Fruit fly (Drosophila melanogaster): ENCODE results near the gene CG6738.
A peak's percentile ranks its signal among the peaks of the same experiment; 100 is the strongest.

The CG6738 gene

DNA sequence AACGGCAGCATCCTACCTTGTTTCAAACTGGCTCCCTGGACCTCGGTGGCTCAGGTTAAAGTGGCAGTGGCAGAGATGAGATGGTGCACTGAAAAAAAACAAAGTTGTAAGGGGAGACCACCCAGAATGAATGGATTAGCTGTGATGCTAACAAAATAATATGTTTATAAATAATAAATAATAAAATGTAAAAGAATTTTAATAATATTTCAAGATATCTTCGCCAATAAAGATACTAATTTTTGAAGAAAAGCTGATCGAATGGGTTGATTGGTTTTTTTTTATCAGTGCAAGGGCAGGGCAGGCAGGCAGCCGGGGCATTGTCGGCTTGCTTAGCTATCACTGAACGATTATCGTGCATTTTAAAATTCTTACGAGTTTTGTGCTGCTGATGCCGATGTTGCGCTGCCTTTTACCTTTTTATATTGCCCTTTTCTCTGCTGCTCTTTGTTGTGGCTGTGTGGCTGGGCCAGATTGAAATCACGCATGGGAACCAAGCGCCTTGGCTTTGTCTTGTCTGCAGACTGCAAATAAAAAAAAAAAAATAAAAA, 49.8 kb downstream of the CG6738 start (continued):
- TF ChIP-seq CG11902 (GFP tag; optimal IDR thresholded peaks at IDR 0.05), result peak; percentile 72
- peak; percentile 76 for TF ChIP-seq CG6792 (GFP tag; optimal IDR thresholded peaks at IDR 0.05)
- peak; percentile 48 for TF ChIP-seq Sox15 (GFP tag; optimal IDR thresholded peaks at IDR 0.05)
- TF ChIP-seq esn (GFP tag; optimal IDR thresholded peaks at IDR 0.05), result peak; percentile 85
- TF ChIP-seq Sox102F (GFP tag; optimal IDR thresholded peaks at IDR 0.05), result peak; percentile 77
- TF ChIP-seq CG10631 (GFP tag; optimal IDR thresholded peaks at IDR 0.05), result peak; percentile 91
- TF ChIP-seq Hr39 (GFP tag; optimal IDR thresholded peaks at IDR 0.05), result no peak
- peak; percentile 52 to 77 for TF ChIP-seq salr (GFP tag; optimal IDR thresholded peaks at IDR 0.05)
- peak; percentile 10 for TF ChIP-seq Hr4 (GFP tag; optimal IDR thresholded peaks at IDR 0.05)
- TF ChIP-seq Eip93F (GFP tag; optimal IDR thresholded peaks at IDR 0.05), result peak; percentile 18
- peak; percentile 76 to 90 for TF ChIP-seq ss (GFP tag; optimal IDR thresholded peaks at IDR 0.05)
- no peak for TF ChIP-seq fkh (GFP tag; optimal IDR thresholded peaks at IDR 0.05)
- peak; percentile 59 for TF ChIP-seq lz (GFP tag; optimal IDR thresholded peaks at IDR 0.05)
- peak; percentile 81 for TF ChIP-seq CG3919 (GFP tag; optimal IDR thresholded peaks at IDR 0.05)
- TF ChIP-seq CG3032 (tag; optimal IDR thresholded peaks at IDR 0.05), result peak; percentile 90
- peak; percentile 66 for TF ChIP-seq CG15336 (GFP tag; IDR thresholded peaks at IDR 0.05)
- TF ChIP-seq CG34406 (GFP tag; optimal IDR thresholded peaks at IDR 0.05), result peak; percentile 87
- TF ChIP-seq svp (GFP tag), result peak; percentile 91
- TF ChIP-seq Eip75B (GFP tag; optimal IDR thresholded peaks at IDR 0.05), result peak; percentile 57
